Worm (Caenorhabditis elegans): ENCODE data around the gene K03A11.1.

Gene K03A11.1

ce11 chrX:13100410-13100809 lies 48.9 kb downstream of the K03A11.1 start, which contains the start of gene R03G8.6:
Gene R03G8.6, minus strand, starts transcription at chrX:13100510.
- no peak for TF ChIP-seq ceh-22 (tag; optimal IDR thresholded peaks at IDR 0.05)
- no peak for TF ChIP-seq hlh-15 (tag; optimal IDR thresholded peaks at IDR 0.05)
- no peak for TF ChIP-seq pat-9 (tag; optimal IDR thresholded peaks at IDR 0.05)
- no peak for TF ChIP-seq ceh-24 (tag; optimal IDR thresholded peaks at IDR 0.05)
- TF ChIP-seq F13H6.1 (tag; optimal IDR thresholded peaks at IDR 0.05), result no peak
- TF ChIP-seq dmd-4 (tag; optimal IDR thresholded peaks at IDR 0.05; ENCODE audit: borderline replicate concordance), result no peak
- no peak for TF ChIP-seq pros-1 (tag; optimal IDR thresholded peaks at IDR 0.05)
- TF ChIP-seq ceh-45 (GFP tag; IDR thresholded peaks at IDR 0.05), result no peak
- no peak for TF ChIP-seq ceh-14 (tag; optimal IDR thresholded peaks at IDR 0.05)
- no peak for TF ChIP-seq che-1 (tag; optimal IDR thresholded peaks at IDR 0.05)
- TF ChIP-seq unc-3 (GFP tag; conservative IDR thresholded peaks at IDR 0.05), result no peak
- TF ChIP-seq unc-3 (tag; optimal IDR thresholded peaks at IDR 0.05), result no peak
- TF ChIP-seq T23F11.4 (GFP tag; optimal IDR thresholded peaks at IDR 0.05), result no peak
- TF ChIP-seq tbx-7 (tag; optimal IDR thresholded peaks at IDR 0.05), result no peak
- no peak for TF ChIP-seq sox-4 (tag; optimal IDR thresholded peaks at IDR 0.05)
- TF ChIP-seq ceh-30 (tag; optimal IDR thresholded peaks at IDR 0.05), result no peak
- TF ChIP-seq unc-55 (GFP tag; optimal IDR thresholded peaks at IDR 0.05), result no peak
- no peak for TF ChIP-seq sdc-2 (tag; optimal IDR thresholded peaks at IDR 0.05)
- TF ChIP-seq unc-86 (tag; optimal IDR thresholded peaks at IDR 0.05), result no peak

ce11 chrX:13102838-13103237 lies 51.3 kb downstream of the K03A11.1 start:
- TF ChIP-seq pha-2 (tag; optimal IDR thresholded peaks at IDR 0.05), result no peak
- TF ChIP-seq che-1 (tag; optimal IDR thresholded peaks at IDR 0.05), result no peak
- no peak for TF ChIP-seq ceh-9 (tag; optimal IDR thresholded peaks at IDR 0.05)
- no peak for TF ChIP-seq lin-11 (tag; optimal IDR thresholded peaks at IDR 0.05)
- no peak for TF ChIP-seq pqm-1 (tag; optimal IDR thresholded peaks at IDR 0.05)
- no peak for TF ChIP-seq C08G9.2 (tag; optimal IDR thresholded peaks at IDR 0.05)
- no peak for TF ChIP-seq ceh-48 (tag; optimal IDR thresholded peaks at IDR 0.05)
- TF ChIP-seq hlh-8 (tag; optimal IDR thresholded peaks at IDR 0.05), result no peak
- no peak for TF ChIP-seq ttx-3 (tag; optimal IDR thresholded peaks at IDR 0.05)
- no peak for TF ChIP-seq tbx-7 (tag; optimal IDR thresholded peaks at IDR 0.05)
- TF ChIP-seq F13H6.1 (tag; optimal IDR thresholded peaks at IDR 0.05), result no peak
- TF ChIP-seq eyg-1 (tag; optimal IDR thresholded peaks at IDR 0.05), result no peak

DNA sequence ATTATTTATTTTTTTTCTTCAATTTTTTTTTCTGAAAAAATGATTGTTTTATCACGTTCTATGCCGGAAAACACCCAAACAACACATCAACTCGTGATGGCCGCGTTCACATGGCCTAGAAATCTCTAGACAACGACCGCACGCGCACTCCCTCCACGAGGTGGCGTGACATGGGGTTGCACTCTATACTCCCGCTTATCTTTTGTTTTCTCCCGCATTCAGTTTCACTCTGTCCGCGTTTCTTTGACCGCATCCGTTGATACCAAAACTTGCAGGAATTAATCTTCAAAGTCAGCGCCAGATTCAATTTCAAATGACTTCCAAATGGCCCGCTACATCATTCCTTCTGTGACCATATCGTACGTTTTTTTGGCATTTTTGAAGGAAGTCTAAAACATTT lies 53.5 kb downstream of the K03A11.1 start, which contains the start of gene F17H10.1:
TSS of gene F17H10.1 (plus strand) at position 276 of the 400 bp plus-strand sequence.
- peak; percentile 76 for TF ChIP-seq ceh-31 (tag; optimal IDR thresholded peaks at IDR 0.05)
- TF ChIP-seq pat-9 (tag; optimal IDR thresholded peaks at IDR 0.05), result no peak
- TF ChIP-seq dve-1 (tag; optimal IDR thresholded peaks at IDR 0.05), result no peak
- no peak for TF ChIP-seq hlh-6 (tag; optimal IDR thresholded peaks at IDR 0.05)
- TF ChIP-seq che-1 (tag; optimal IDR thresholded peaks at IDR 0.05), result no peak
- TF ChIP-seq C08G9.2 (tag; optimal IDR thresholded peaks at IDR 0.05), result peak; percentile 53
- TF ChIP-seq hlh-13 (GFP tag; optimal IDR thresholded peaks at IDR 0.05), result no peak
- no peak for TF ChIP-seq ref-2 (tag; optimal IDR thresholded peaks at IDR 0.05)
- peak; percentile 29 for TF ChIP-seq tbx-7 (tag; optimal IDR thresholded peaks at IDR 0.05)
- no peak for TF ChIP-seq ceh-34 (tag; optimal IDR thresholded peaks at IDR 0.05)
- TF ChIP-seq ceh-30 (tag; optimal IDR thresholded peaks at IDR 0.05), result no peak
- no peak for TF ChIP-seq K02D7.2 (tag; optimal IDR thresholded peaks at IDR 0.05)
- TF ChIP-seq eyg-1 (tag; optimal IDR thresholded peaks at IDR 0.05), result no peak
- TF ChIP-seq ceh-48 (tag; optimal IDR thresholded peaks at IDR 0.05), result no peak
- no peak for TF ChIP-seq nfya-1 (tag; optimal IDR thresholded peaks at IDR 0.05)
- TF ChIP-seq pqm-1 (tag; optimal IDR thresholded peaks at IDR 0.05), result peak; percentile 53
- peak; percentile 10 for TF ChIP-seq ceh-18 (tag; optimal IDR thresholded peaks at IDR 0.05)
- TF ChIP-seq sox-4 (tag; optimal IDR thresholded peaks at IDR 0.05), result no peak
- TF ChIP-seq ets-4 (tag; optimal IDR thresholded peaks at IDR 0.05), result peak; percentile 70
- TF ChIP-seq ceh-2 (tag; optimal IDR thresholded peaks at IDR 0.05), result peak; percentile 57
- TF ChIP-seq elt-2 (tag; optimal IDR thresholded peaks at IDR 0.05), result peak; percentile 56
- no peak for TF ChIP-seq pha-2 (tag; optimal IDR thresholded peaks at IDR 0.05)
- TF ChIP-seq nhr-232 (tag; optimal IDR thresholded peaks at IDR 0.05), result no peak
- no peak for TF ChIP-seq fkh-10 (GFP tag; optimal IDR thresholded peaks at IDR 0.05)
- no peak for TF ChIP-seq ceh-24 (tag; optimal IDR thresholded peaks at IDR 0.05)
- no peak for TF ChIP-seq gmeb-2 (tag; optimal IDR thresholded peaks at IDR 0.05)
- TF ChIP-seq ceh-22 (tag; optimal IDR thresholded peaks at IDR 0.05), result no peak
- peak; percentile 60 for TF ChIP-seq rnt-1 (tag; optimal IDR thresholded peaks at IDR 0.05)
- no peak for TF ChIP-seq unc-42 (tag; optimal IDR thresholded peaks at IDR 0.05)
- TF ChIP-seq hlh-30 (tag; optimal IDR thresholded peaks at IDR 0.05; ENCODE audit: insufficient read depth), result peak; percentile 93
- no peak for TF ChIP-seq C38D4.7 (GFP tag; optimal IDR thresholded peaks at IDR 0.05)
- TF ChIP-seq unc-55 (GFP tag; optimal IDR thresholded peaks at IDR 0.05), result peak; percentile 19
- no peak for TF ChIP-seq lin-11 (tag; optimal IDR thresholded peaks at IDR 0.05)
- peak; percentile 61 for TF ChIP-seq tbx-2 (tag; optimal IDR thresholded peaks at IDR 0.05)

Measured in whole organism, late embryonic.